Worm (Caenorhabditis elegans) whole organism, early embryonic: Measurements from ENCODE around the gene clec-117.

Experiments used
- B0310.2 ChIP-seq: sonication (generic microtip); optimal IDR thresholded peaks from 2 replicates; lab custom pipeline; 2016; ENCODE audit warnings: mild to moderate bottlenecking, missing genetic modification characterization, missing compliant biosample characterization
- aly-1 ChIP-seq: sonication (generic microtip); optimal IDR thresholded peaks from 2 replicates; lab custom pipeline; 2016; ENCODE audit warnings: missing genetic modification characterization, missing compliant biosample characterization
- ama-1 ChIP-seq: fragments of 150-350 bp; optimal IDR thresholded peaks from 2 replicates; lab custom pipeline; 2014
- hmbx-1 ChIP-seq: sonication (generic microtip); optimal IDR thresholded peaks from 2 replicates; lab custom pipeline; 2016; ENCODE audit warnings: mild to moderate bottlenecking, missing genetic modification characterization, missing compliant biosample characterization
- hmg-4 ChIP-seq: fragments of 200-800 bp; sonication (Bioruptor generic); optimal IDR thresholded peaks from 2 replicates; lab custom pipeline; 2018; ENCODE audit warnings: mild to moderate bottlenecking, missing genetic modification characterization, missing compliant biosample characterization
- hnd-1 ChIP-seq: sonication (generic microtip); optimal IDR thresholded peaks from 2 replicates; lab custom pipeline; 2016; ENCODE audit warnings: missing genetic modification characterization, missing compliant biosample characterization
- scrt-1 ChIP-seq: fragments of 200-800 bp; sonication (Bioruptor generic); IDR thresholded peaks from 2 replicates; pipeline ENCODE4 v1.3.6; 2022; ENCODE audit warnings: missing genetic modification characterization, missing compliant biosample characterization
- sea-1 ChIP-seq: fragments of 200-800 bp; sonication (Bioruptor generic); conservative IDR thresholded peaks from 2 replicates; pipeline ENCODE4 v1.3.6; 2022; ENCODE audit warnings: missing genetic modification characterization, missing compliant biosample characterization
- tbx-37 ChIP-seq: fragments of 200-800 bp; sonication (Bioruptor generic); conservative IDR thresholded peaks from 2 replicates; pipeline ENCODE4 v1.3.6; 2022; ENCODE audit warnings: missing genetic modification reagents, missing genetic modification characterization, missing compliant biosample characterization

DNA sequence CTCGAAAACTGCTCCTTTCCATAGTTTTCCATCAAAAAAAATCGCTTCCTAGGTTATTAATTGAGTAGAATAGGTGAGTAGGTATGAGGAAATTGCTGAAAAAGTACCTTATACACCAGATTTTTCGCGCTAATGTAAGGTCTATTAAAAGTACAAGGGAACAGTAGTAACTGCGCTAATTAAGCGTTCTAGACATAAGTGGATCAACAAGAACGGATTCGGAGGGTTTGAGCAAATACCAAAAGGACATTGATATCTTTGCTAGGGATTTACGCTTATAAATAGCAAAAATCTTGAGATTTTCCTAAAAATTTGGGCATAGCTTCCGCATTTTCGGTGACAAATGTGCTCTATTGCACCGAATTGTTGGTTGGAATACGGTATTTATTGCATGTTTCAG, 22.9 kb downstream of the clec-117 start, which contains the start of gene B0432.7:
- TF ChIP-seq hnd-1: no peak
- TF ChIP-seq scrt-1 (GFP tag; lab: Robert Waterston, UW): no peak
- TF ChIP-seq hmg-4 (GFP tag; lab: Kevin White, UChicago): no peak
- no peak for TF ChIP-seq hmbx-1 (tag; lab: Kevin White, UChicago)
- TF ChIP-seq sea-1 (GFP tag; lab: Robert Waterston, UW): no peak
- TF ChIP-seq B0310.2: no peak
- no peak for TF ChIP-seq tbx-37 (GFP tag; lab: Robert Waterston, UW)
- no peak for TF ChIP-seq ama-1 (lab: Kevin White, UChicago)
- no peak for TF ChIP-seq aly-1
